Fruit fly (Drosophila melanogaster) whole organism: ENCODE measurements around the gene Ufsp2.

ENCODE experiments used
- CG8478 ChIP-seq: fragments of >200 bp; optimal IDR thresholded peaks from 2 replicates; lab custom pipeline; 2018; ENCODE audit warnings: inconsistent platforms
- Dll ChIP-seq: fragments of >200 bp; optimal IDR thresholded peaks from 2 replicates; lab custom pipeline; 2017
- EcR ChIP-seq, 2 experiments: fragments of >200 bp; optimal IDR thresholded peaks; 2 replicates each; lab custom pipeline; 2017; ENCODE audit warnings: missing biosample characterization in 2 of 2, missing genetic modification characterization in 2 of 2, missing genetic modification reagents in 2 of 2
- pan ChIP-seq: fragments of >200 bp; optimal IDR thresholded peaks from 2 replicates; lab custom pipeline; 2017
- psq ChIP-seq: fragments of >200 bp; optimal IDR thresholded peaks from 2 replicates; lab custom pipeline; 2017
- usp ChIP-seq: fragments of >200 bp; optimal IDR thresholded peaks from 2 replicates; lab custom pipeline; 2017; ENCODE audit warnings: missing biosample characterization, missing genetic modification characterization, mixed read lengths

Gene Ufsp2

dm6 chr3L:15534274-15535227 is 41.8 kb upstream of the Ufsp2 start:
- TF ChIP-seq pan (peak; percentile 98), EcR (GFP tag; optimal IDR thresholded peaks at IDR 0.05; lab: Kevin White, UChicago) (peak in 1 of 2 experiments; percentile 12), usp (GFP tag; lab: Kevin White, UChicago) (no peak), psq (lab: Kevin White, UChicago) (no peak), Dll (no peak), CG8478 (lab: Kevin White, UChicago) (no peak)

- TF ChIP-seq psq (lab: Kevin White, UChicago) = no peak
- no peak for TF ChIP-seq EcR (GFP tag; optimal IDR thresholded peaks at IDR 0.05; lab: Kevin White, UChicago)
- TF ChIP-seq usp (GFP tag; lab: Kevin White, UChicago) = no peak
- no peak for TF ChIP-seq pan
- no peak for TF ChIP-seq CG8478 (lab: Kevin White, UChicago)
- no peak for TF ChIP-seq Dll
Observed at dm6 chr3L:15535228-15535598, 41.2 kb upstream of the Ufsp2 start, which contains the start of gene CrebA. Gene CrebA, plus strand, starts transcription at chr3L:15535395.

- TF ChIP-seq pan (no peak), psq (lab: Kevin White, UChicago) (no peak), EcR (GFP tag; optimal IDR thresholded peaks at IDR 0.05; lab: Kevin White, UChicago) (no peak), CG8478 (lab: Kevin White, UChicago) (no peak), Dll (no peak), usp (GFP tag; lab: Kevin White, UChicago) (no peak)
Observed at dm6 chr3L:15535800-15536225, 40.6 kb upstream of the Ufsp2 start.

- TF ChIP-seq pan (peak; percentile 1), Dll (no peak)
Observed at dm6 chr3L:15536550-15536949, 39.8 kb upstream of the Ufsp2 start.

dm6 chr3L:15537916-15538581 is 38.3 kb upstream of the Ufsp2 start:
- no peak for TF ChIP-seq pan
- TF ChIP-seq EcR (GFP tag; optimal IDR thresholded peaks at IDR 0.05; lab: Kevin White, UChicago) = peak in 1 of 2 experiments; percentile 19

- TF ChIP-seq CG8478 (lab: Kevin White, UChicago) (no peak), usp (GFP tag; lab: Kevin White, UChicago) (no peak), EcR (GFP tag; optimal IDR thresholded peaks at IDR 0.05; lab: Kevin White, UChicago) (no peak)
Observed at dm6 chr3L:15538582-15539490, 37.5 kb upstream of the Ufsp2 start.

- TF ChIP-seq usp (GFP tag; lab: Kevin White, UChicago) = no peak
- TF ChIP-seq Dll = no peak
- no peak for TF ChIP-seq psq (lab: Kevin White, UChicago)
- TF ChIP-seq EcR (GFP tag; optimal IDR thresholded peaks at IDR 0.05; lab: Kevin White, UChicago) = no peak
- no peak for TF ChIP-seq CG8478 (lab: Kevin White, UChicago)
- no peak for TF ChIP-seq pan
Observed at dm6 chr3L:15539903-15540409, 36.4 kb upstream of the Ufsp2 start.

- TF ChIP-seq psq (lab: Kevin White, UChicago) = no peak
- TF ChIP-seq EcR (GFP tag; optimal IDR thresholded peaks at IDR 0.05; lab: Kevin White, UChicago) = no peak
- TF ChIP-seq Dll = no peak
- TF ChIP-seq usp (GFP tag; lab: Kevin White, UChicago) = no peak
- no peak for TF ChIP-seq CG8478 (lab: Kevin White, UChicago)
- TF ChIP-seq pan = no peak
Observed at dm6 chr3L:15540682-15541081, 35.7 kb upstream of the Ufsp2 start.

- TF ChIP-seq usp (GFP tag; lab: Kevin White, UChicago) = no peak
- TF ChIP-seq CG8478 (lab: Kevin White, UChicago) = no peak
- TF ChIP-seq EcR (GFP tag; optimal IDR thresholded peaks at IDR 0.05; lab: Kevin White, UChicago) = no peak
- no peak for TF ChIP-seq psq (lab: Kevin White, UChicago)
- TF ChIP-seq pan = no peak
- TF ChIP-seq Dll = no peak
Observed at dm6 chr3L:15541281-15541680, 35.1 kb upstream of the Ufsp2 start.

- no peak for TF ChIP-seq Dll
- no peak for TF ChIP-seq psq (lab: Kevin White, UChicago)
- TF ChIP-seq pan = no peak
- TF ChIP-seq usp (GFP tag; lab: Kevin White, UChicago) = no peak
- TF ChIP-seq CG8478 (lab: Kevin White, UChicago) = no peak
- TF ChIP-seq EcR (GFP tag; optimal IDR thresholded peaks at IDR 0.05; lab: Kevin White, UChicago) = no peak
Observed at dm6 chr3L:15543049-15543448, 33.3 kb upstream of the Ufsp2 start.

- TF ChIP-seq EcR (GFP tag; optimal IDR thresholded peaks at IDR 0.05; lab: Kevin White, UChicago) (no peak), psq (lab: Kevin White, UChicago) (no peak), CG8478 (lab: Kevin White, UChicago) (no peak), Dll (no peak), usp (GFP tag; lab: Kevin White, UChicago) (no peak), pan (no peak)
Observed at dm6 chr3L:15543467-15543866, 32.9 kb upstream of the Ufsp2 start.
